Fruit fly (Drosophila melanogaster) whole organism, embryonic: ENCODE data around the gene Klp64D.
A peak's percentile ranks its signal among the peaks of the same experiment; 100 is the strongest.

ENCODE experiments used
- Aef1 ChIP-seq: fragments of 200-800 bp; sonication (Bioruptor generic); IDR thresholded peaks from 3 replicates; pipeline ENCODE4 v1.3.6; 2022; ENCODE audit warnings: missing biosample characterization, missing genetic modification characterization
- BEAF-32 ChIP-seq: fragments of 200-800 bp; sonication (Bioruptor generic); optimal IDR thresholded peaks from 3 replicates; lab custom pipeline; 2017; ENCODE audit warnings: missing biosample characterization, missing genetic modification characterization, mild to moderate bottlenecking, moderate library complexity, missing genetic modification reagents
- Bdp1 ChIP-seq: fragments of 200-800 bp; sonication (Bioruptor generic); optimal IDR thresholded peaks from 3 replicates; lab custom pipeline; 2016; ENCODE audit warnings: missing biosample characterization, missing genetic modification characterization
- CG10274 ChIP-seq: fragments of 200-800 bp; sonication (Bioruptor generic); optimal IDR thresholded peaks from 3 replicates; lab custom pipeline; 2017; ENCODE audit warnings: missing biosample characterization, mild to moderate bottlenecking, missing genetic modification characterization
- CG10321 ChIP-seq: fragments of 200-800 bp; sonication (Bioruptor generic); IDR thresholded peaks from 2 replicates; pipeline ENCODE4 v1.3.6; 2022; ENCODE audit warnings: missing biosample characterization, missing genetic modification characterization
- CG10431 ChIP-seq: fragments of 200-800 bp; sonication (Bioruptor generic); optimal IDR thresholded peaks from 3 replicates; lab custom pipeline; 2018; ENCODE audit warnings: missing biosample characterization, mild to moderate bottlenecking, missing genetic modification characterization
- CG10462 ChIP-seq: fragments of 200-800 bp; sonication (Bioruptor generic); optimal IDR thresholded peaks from 2 replicates; lab custom pipeline; 2016; ENCODE audit warnings: missing biosample characterization, missing genetic modification characterization
- CG11247 ChIP-seq: fragments of 200-800 bp; sonication (Bioruptor generic); IDR thresholded peaks from 2 replicates; pipeline ENCODE4 v1.3.6; 2022; ENCODE audit warnings: missing biosample characterization, missing genetic modification characterization
- CG11560 ChIP-seq: fragments of 200-800 bp; sonication (Bioruptor generic); IDR thresholded peaks from 3 replicates; pipeline ENCODE4 v1.3.6; 2022; ENCODE audit warnings: missing biosample characterization, missing genetic modification characterization
- CG11696 ChIP-seq: fragments of 200-800 bp; sonication (Bioruptor generic); IDR thresholded peaks from 2 replicates; pipeline ENCODE4 v1.3.6; 2022; ENCODE audit warnings: missing biosample characterization, missing genetic modification characterization
- CG12942 ChIP-seq: fragments of 200-800 bp; sonication (Bioruptor generic); optimal IDR thresholded peaks from 3 replicates; lab custom pipeline; 2016; ENCODE audit warnings: missing biosample characterization, missing genetic modification characterization
- CG1602 ChIP-seq: fragments of 200-800 bp; sonication (Bioruptor generic); optimal IDR thresholded peaks from 3 replicates; lab custom pipeline; 2016; ENCODE audit warnings: missing biosample characterization, missing genetic modification characterization
- CG16779 ChIP-seq: fragments of 200-800 bp; sonication (Bioruptor generic); IDR thresholded peaks from 2 replicates; pipeline ENCODE4 v1.3.6; 2022; ENCODE audit warnings: missing biosample characterization, missing genetic modification characterization
- CG17385 ChIP-seq: fragments of 200-800 bp; sonication (Bioruptor generic); optimal IDR thresholded peaks from 3 replicates; lab custom pipeline; 2018; ENCODE audit warnings: missing biosample characterization, mild to moderate bottlenecking, missing genetic modification characterization
- CG2116 ChIP-seq: fragments of 200-800 bp; sonication (Bioruptor generic); optimal IDR thresholded peaks from 3 replicates; lab custom pipeline; 2018; ENCODE audit warnings: missing biosample characterization, mild to moderate bottlenecking, missing genetic modification characterization
- CG2202 ChIP-seq: fragments of 200-800 bp; sonication (Bioruptor generic); optimal IDR thresholded peaks from 2 replicates; lab custom pipeline; 2018; ENCODE audit warnings: missing biosample characterization, mild to moderate bottlenecking, missing genetic modification characterization
- CG2889 ChIP-seq: fragments of 200-800 bp; sonication (Bioruptor generic); IDR thresholded peaks from 3 replicates; pipeline ENCODE4 v1.3.6; 2022; ENCODE audit warnings: missing biosample characterization, missing genetic modification characterization
- CG3838 ChIP-seq: fragments of 200-800 bp; sonication (Bioruptor generic); optimal IDR thresholded peaks from 3 replicates; lab custom pipeline; 2016; ENCODE audit warnings: missing biosample characterization, missing genetic modification characterization
- CG4617 ChIP-seq: fragments of 200-800 bp; sonication (Bioruptor generic); optimal IDR thresholded peaks from 3 replicates; lab custom pipeline; 2016; ENCODE audit warnings: missing biosample characterization, missing genetic modification characterization, borderline replicate concordance
- CG7372 ChIP-seq: fragments of 200-800 bp; sonication (Bioruptor generic); IDR thresholded peaks from 2 replicates; pipeline ENCODE4 v1.3.6; 2022; ENCODE audit warnings: missing biosample characterization, missing genetic modification characterization
- CG7556 ChIP-seq: fragments of 200-800 bp; sonication (Bioruptor generic); optimal IDR thresholded peaks from 2 replicates; lab custom pipeline; 2017; ENCODE audit warnings: missing biosample characterization, mild to moderate bottlenecking, missing genetic modification characterization
- CG7839 ChIP-seq: fragments of 200-800 bp; sonication (Bioruptor generic); optimal IDR thresholded peaks from 3 replicates; lab custom pipeline; 2018; ENCODE audit warnings: missing biosample characterization, mild to moderate bottlenecking, missing genetic modification characterization, moderate library complexity
- CG8290 ChIP-seq, 3 experiments: fragments of 200-800 bp; sonication (Bioruptor generic); optimal IDR thresholded peaks; 2 replicates each; lab custom pipeline; 2016 to 2019; ENCODE audit warnings: missing biosample characterization in 3 of 3, missing genetic modification characterization in 3 of 3, mild to moderate bottlenecking in 2 of 3, moderate library complexity in 1 of 3
- Elba2 ChIP-seq: fragments of 200-800 bp; sonication (Bioruptor generic); optimal IDR thresholded peaks from 3 replicates; lab custom pipeline; 2016; ENCODE audit warnings: missing biosample characterization, missing genetic modification characterization
- Fer1 ChIP-seq: fragments of 200-800 bp; sonication (Bioruptor generic); optimal IDR thresholded peaks from 2 replicates; lab custom pipeline; 2017; ENCODE audit warnings: missing biosample characterization, mild to moderate bottlenecking, missing genetic modification characterization
- HLH4C ChIP-seq: fragments of 200-800 bp; sonication (Bioruptor generic); IDR thresholded peaks from 3 replicates; pipeline ENCODE4 v1.3.6; 2022; ENCODE audit warnings: missing biosample characterization, missing genetic modification characterization; ENCODE audit not compliant: partially characterized antibody
- Hand ChIP-seq: fragments of 200-800 bp; sonication (Bioruptor generic); optimal IDR thresholded peaks from 2 replicates; lab custom pipeline; 2017; ENCODE audit warnings: mild to moderate bottlenecking, missing biosample characterization, missing genetic modification reagents, missing genetic modification characterization
- HmgD ChIP-seq: fragments of 200-800 bp; sonication (Bioruptor generic); optimal IDR thresholded peaks from 3 replicates; lab custom pipeline; 2016; ENCODE audit warnings: missing biosample characterization, missing genetic modification characterization
- HmgZ ChIP-seq: fragments of 200-800 bp; sonication (Bioruptor generic); optimal IDR thresholded peaks from 2 replicates; lab custom pipeline; 2018; ENCODE audit warnings: missing biosample characterization, mild to moderate bottlenecking, missing genetic modification characterization
- Mad ChIP-seq: fragments of 200-800 bp; sonication (Bioruptor generic); optimal IDR thresholded peaks from 2 replicates; lab custom pipeline; 2016; ENCODE audit warnings: missing biosample characterization, missing genetic modification characterization
- NFAT ChIP-seq: fragments of 200-800 bp; sonication (Bioruptor generic); IDR thresholded peaks from 2 replicates; pipeline ENCODE4 v1.3.6; 2022; ENCODE audit warnings: missing biosample characterization, missing genetic modification characterization
- Optix ChIP-seq: fragments of 200-800 bp; sonication (Bioruptor generic); IDR thresholded peaks from 3 replicates; pipeline ENCODE4 v1.3.6; 2022; ENCODE audit warnings: missing biosample characterization, missing genetic modification characterization
- Rx ChIP-seq: fragments of 200-800 bp; sonication (Bioruptor generic); IDR thresholded peaks from 2 replicates; pipeline ENCODE4 v1.3.6; 2022; ENCODE audit warnings: missing biosample characterization, missing genetic modification characterization
- Side ChIP-seq: fragments of 200-800 bp; sonication (Bioruptor generic); optimal IDR thresholded peaks from 2 replicates; lab custom pipeline; 2016; ENCODE audit warnings: missing biosample characterization, missing genetic modification characterization
- Tbp ChIP-seq: fragments of >200 bp; optimal IDR thresholded peaks from 2 replicates; lab custom pipeline; 2018; ENCODE audit warnings: missing biosample characterization, missing genetic modification characterization
- Vsx1 ChIP-seq: fragments of 200-800 bp; sonication (Bioruptor generic); optimal IDR thresholded peaks from 2 replicates; lab custom pipeline; 2017; ENCODE audit warnings: missing biosample characterization, mild to moderate bottlenecking, missing genetic modification characterization, missing genetic modification reagents
- bab2 ChIP-seq: fragments of 200-800 bp; sonication (Bioruptor generic); optimal IDR thresholded peaks from 2 replicates; lab custom pipeline; 2016; ENCODE audit warnings: missing biosample characterization, missing genetic modification characterization
- da ChIP-seq: fragments of 200-800 bp; sonication (Bioruptor generic); optimal IDR thresholded peaks from 2 replicates; lab custom pipeline; 2016; ENCODE audit warnings: missing biosample characterization, missing genetic modification characterization
- eve ChIP-seq, 2 experiments: fragments of >200 bp; optimal IDR thresholded peaks; 2 replicates each; lab custom pipeline; 2017; ENCODE audit warnings: missing biosample characterization in 2 of 2, missing genetic modification characterization in 2 of 2
- fd102C ChIP-seq: fragments of 200-800 bp; sonication (Bioruptor generic); optimal IDR thresholded peaks from 2 replicates; lab custom pipeline; 2018; ENCODE audit warnings: missing biosample characterization, mild to moderate bottlenecking, missing genetic modification characterization, moderate library complexity
- fd96Cb ChIP-seq: fragments of 200-800 bp; sonication (Bioruptor generic); optimal IDR thresholded peaks from 2 replicates; lab custom pipeline; 2018; ENCODE audit warnings: missing biosample characterization, mild to moderate bottlenecking, missing genetic modification characterization, moderate library complexity
- gem ChIP-seq: fragments of 200-800 bp; sonication (Bioruptor generic); optimal IDR thresholded peaks from 2 replicates; lab custom pipeline; 2019; ENCODE audit warnings: missing biosample characterization, mild to moderate bottlenecking, missing genetic modification characterization, moderate library complexity
- gsb ChIP-seq: fragments of 200-800 bp; sonication (Bioruptor generic); IDR thresholded peaks from 2 replicates; pipeline ENCODE4 v1.3.6; 2022; ENCODE audit warnings: missing biosample characterization, missing genetic modification characterization
- hbn ChIP-seq: fragments of 200-800 bp; sonication (Bioruptor generic); IDR thresholded peaks from 2 replicates; pipeline ENCODE4 v1.3.6; 2022; ENCODE audit warnings: missing biosample characterization, missing genetic modification characterization; ENCODE audit not compliant: partially characterized antibody
- pb ChIP-seq: fragments of 200-800 bp; sonication (Bioruptor generic); optimal IDR thresholded peaks from 3 replicates; lab custom pipeline; 2016; ENCODE audit warnings: missing biosample characterization, missing genetic modification characterization
- rib ChIP-seq: fragments of 200-800 bp; sonication (Bioruptor generic); IDR thresholded peaks from 2 replicates; pipeline ENCODE4 v1.3.6; 2022; ENCODE audit warnings: missing biosample characterization, missing genetic modification characterization
- salm ChIP-seq: fragments of 200-800 bp; sonication (Bioruptor generic); optimal IDR thresholded peaks from 2 replicates; lab custom pipeline; 2018; ENCODE audit warnings: missing biosample characterization, mild to moderate bottlenecking, missing genetic modification characterization
- seq ChIP-seq: fragments of 200-800 bp; sonication (Bioruptor generic); IDR thresholded peaks from 2 replicates; pipeline ENCODE4 v1.3.6; 2022; ENCODE audit warnings: missing biosample characterization, missing genetic modification characterization
- tna ChIP-seq: fragments of 200-800 bp; sonication (Bioruptor generic); IDR thresholded peaks from 2 replicates; pipeline ENCODE4 v1.3.6; 2022; ENCODE audit warnings: missing biosample characterization, missing genetic modification characterization; ENCODE audit not compliant: partially characterized antibody

Gene Klp64D

dm6 chr3L:5355074-5355790 is 4.0 kb downstream of the Klp64D start, which contains the start of gene CG46456 (continued):
- peak; percentile 5 for TF ChIP-seq HmgD (GFP tag; lab: Kevin White, UChicago)
- TF ChIP-seq CG11696 (GFP tag; lab: Robert Waterston, UW) = peak; percentile 92
- peak; percentile 77 for TF ChIP-seq CG10462
- TF ChIP-seq Elba2 = no peak
- peak; percentile 97 for TF ChIP-seq CG7556 (GFP tag; lab: Kevin White, UChicago)
- peak; percentile 98 for TF ChIP-seq CG2889 (GFP tag; lab: Robert Waterston, UW)
- TF ChIP-seq CG16779 = peak; percentile 74; the same call in 1 of the 2 replicates
- peak; percentile 94 for TF ChIP-seq fd96Cb (tag; lab: Kevin White, UChicago)
- peak; percentile 81 for TF ChIP-seq CG11247 (GFP tag; lab: Robert Waterston, UW)
- peak; percentile 64 for TF ChIP-seq Side
- peak; percentile 74 for TF ChIP-seq fd102C
- no peak for TF ChIP-seq eve (GFP tag; optimal IDR thresholded peaks at IDR 0.05; lab: Kevin White, UChicago)
- TF ChIP-seq Bdp1 (GFP tag; lab: Kevin White, UChicago) = no peak
- peak; percentile 45 for TF ChIP-seq CG3838 (GFP tag; lab: Kevin White, UChicago)
- TF ChIP-seq CG12942 (GFP tag; lab: Kevin White, UChicago) = peak; percentile 88
- peak; percentile 92 for TF ChIP-seq CG17385
- TF ChIP-seq tna (GFP tag; lab: Robert Waterston, UW) = peak; percentile 59; the same call in 1 of the 2 replicates
- peak; percentile 66; the same call in 2 of the 3 replicates for TF ChIP-seq CG11560
- peak; percentile 60; the same call in 1 of the 2 replicates for TF ChIP-seq CG10321
- peak; percentile 89 for TF ChIP-seq CG7372 (GFP tag; lab: Robert Waterston, UW)
- TF ChIP-seq gsb = peak; percentile 81
- TF ChIP-seq CG2202 (tag; lab: Kevin White, UChicago) = peak; percentile 95
- TF ChIP-seq CG10274 (GFP tag; lab: Kevin White, UChicago) = peak; percentile 72
- no peak for TF ChIP-seq Tbp (GFP tag; lab: Kevin White, UChicago)
- peak; percentile 71 for TF ChIP-seq Mad
- TF ChIP-seq bab2 (GFP tag; lab: Kevin White, UChicago) = peak; percentile 67
- no peak for TF ChIP-seq BEAF-32 (GFP tag; lab: Kevin White, UChicago)
- no peak; the same call in 2 of the 3 replicates for TF ChIP-seq Optix
- TF ChIP-seq Vsx1 = peak; percentile 91
- peak; percentile 87 for TF ChIP-seq CG10431 (GFP tag; lab: Kevin White, UChicago)
- peak; percentile 94 for TF ChIP-seq Hand (GFP tag; lab: Kevin White, UChicago)
- peak; percentile 60 for TF ChIP-seq CG4617 (GFP tag; lab: Kevin White, UChicago)
- TF ChIP-seq CG1602 (GFP tag; lab: Kevin White, UChicago) = peak; percentile 90
- TF ChIP-seq NFAT (GFP tag; lab: Robert Waterston, UW) = peak; percentile 86
- peak; percentile 97 for TF ChIP-seq CG7839 (tag; lab: Kevin White, UChicago)
- peak; percentile 78 for TF ChIP-seq Rx
- peak; percentile 60 for TF ChIP-seq CG2116 (GFP tag; lab: Kevin White, UChicago)
- peak; percentile 51; the same call in 2 of the 3 replicates for TF ChIP-seq HLH4C (GFP tag; lab: Robert Waterston, UW)
- TF ChIP-seq CG8290 (GFP tag; optimal IDR thresholded peaks at IDR 0.05; lab: Kevin White, UChicago) = peak; percentile 91
- peak; percentile 57 to 67 for TF ChIP-seq CG8290 (tag; optimal IDR thresholded peaks at IDR 0.05; lab: Kevin White, UChicago)
- TF ChIP-seq salm = peak; percentile 94
- peak; percentile 96 for TF ChIP-seq HmgZ (tag; lab: Kevin White, UChicago)
- TF ChIP-seq hbn (GFP tag; lab: Robert Waterston, UW) = no peak
- peak; percentile 36 for TF ChIP-seq da
- peak; percentile 82 for TF ChIP-seq Aef1 (GFP tag; lab: Robert Waterston, UW)
- TF ChIP-seq seq (GFP tag; lab: Robert Waterston, UW) = peak; percentile 91
- peak; percentile 98 for TF ChIP-seq gem
- TF ChIP-seq pb = no peak
- peak; percentile 76 for TF ChIP-seq rib
- TF ChIP-seq Fer1 (GFP tag; lab: Kevin White, UChicago) = peak; percentile 98
